Worm (Caenorhabditis elegans) whole organism, L4 larva: Measurements from ENCODE around the gene pqn-42.
A peak's percentile ranks its signal among the peaks of the same experiment; 100 is the strongest.

Experiments used
- R02D3.7 ChIP-seq: fragments of 150-350 bp; sonication (generic microtip); optimal IDR thresholded peaks from 3 replicates; lab custom pipeline; 2014; ENCODE audit warnings: missing biosample characterization, missing genetic modification characterization
- T20F7.1 ChIP-seq: fragments of 200-800 bp; sonication (Bioruptor generic); optimal IDR thresholded peaks from 2 replicates; lab custom pipeline; 2018; ENCODE audit warnings: mild to moderate bottlenecking, missing genetic modification characterization, missing compliant biosample characterization
- Y105C5A.15 ChIP-seq: fragments of 200-800 bp; sonication (Bioruptor generic); IDR thresholded peaks from 2 replicates; pipeline ENCODE4 v1.3.6; 2022; ENCODE audit warnings: missing genetic modification characterization, missing compliant biosample characterization
- Y48G9A.11 ChIP-seq: fragments of 200-800 bp; sonication (Bioruptor generic); IDR thresholded peaks from 2 replicates; pipeline ENCODE4 v1.3.6; 2022; ENCODE audit warnings: missing genetic modification reagents, missing genetic modification characterization, missing compliant biosample characterization
- ZK337.2 ChIP-seq: fragments of 200-800 bp; sonication (Bioruptor generic); IDR thresholded peaks from 2 replicates; pipeline ENCODE4 v1.3.6; 2022; ENCODE audit warnings: missing genetic modification reagents, missing genetic modification characterization, missing compliant biosample characterization
- aly-2 ChIP-seq: sonication (generic microtip); optimal IDR thresholded peaks from 2 replicates; lab custom pipeline; 2018; ENCODE audit warnings: missing biosample characterization, missing genetic modification characterization
- ceh-28 ChIP-seq: fragments of 150-350 bp; optimal IDR thresholded peaks from 2 replicates; lab custom pipeline; 2014; ENCODE audit warnings: missing biosample characterization, missing genetic modification reagents, missing genetic modification characterization
- ceh-44 ChIP-seq: fragments of 200-800 bp; sonication (Bioruptor generic); IDR thresholded peaks from 2 replicates; pipeline ENCODE4 v1.3.6; 2022; ENCODE audit warnings: missing genetic modification reagents, missing genetic modification characterization, missing compliant biosample characterization
- ceh-62 ChIP-seq: sonication (generic microtip); optimal IDR thresholded peaks from 2 replicates; lab custom pipeline; 2017; ENCODE audit warnings: missing biosample characterization, missing genetic modification characterization
- ceh-82 ChIP-seq: sonication (generic microtip); optimal IDR thresholded peaks from 2 replicates; lab custom pipeline; 2017; ENCODE audit warnings: missing biosample characterization, missing genetic modification characterization
- daf-12 ChIP-seq: fragments of 150-350 bp; optimal IDR thresholded peaks from 2 replicates; lab custom pipeline; 2014; ENCODE audit warnings: missing biosample characterization, missing genetic modification reagents, missing genetic modification characterization
- daf-16 ChIP-seq, 3 experiments: sonication (generic microtip); optimal IDR thresholded peaks; 2 replicates each; lab custom pipeline; 2016 to 2017; ENCODE audit warnings: missing genetic modification characterization in 3 of 3, missing genetic modification reagents in 3 of 3, mild to moderate bottlenecking in 2 of 3, missing compliant biosample characterization in 2 of 3, missing biosample characterization in 1 of 3, moderate library complexity in 1 of 3
- daf-19 ChIP-seq: fragments of 200-800 bp; sonication (Bioruptor generic); conservative IDR thresholded peaks from 2 replicates; pipeline ENCODE4 v1.3.6; 2022; ENCODE audit warnings: missing genetic modification characterization, missing compliant biosample characterization
- duxl-1 ChIP-seq: sonication (generic microtip); optimal IDR thresholded peaks from 2 replicates; lab custom pipeline; 2016; ENCODE audit warnings: mild to moderate bottlenecking, missing genetic modification characterization, moderate library complexity, missing compliant biosample characterization; ENCODE audit not compliant: poor library complexity
- fkh-10 ChIP-seq: fragments of 150-350 bp; optimal IDR thresholded peaks from 2 replicates; lab custom pipeline; 2014; ENCODE audit warnings: missing biosample characterization, missing genetic modification reagents, missing genetic modification characterization
- gei-8 ChIP-seq: fragments of 200-800 bp; sonication (Bioruptor generic); optimal IDR thresholded peaks from 2 replicates; lab custom pipeline; 2018; ENCODE audit warnings: mild to moderate bottlenecking, missing genetic modification characterization, missing compliant biosample characterization
- hmg-1.1 ChIP-seq: fragments of 200-800 bp; sonication (Bioruptor generic); IDR thresholded peaks from 2 replicates; pipeline ENCODE4 v1.3.6; 2022; ENCODE audit warnings: missing genetic modification reagents, missing genetic modification characterization, missing compliant biosample characterization
- lim-7 ChIP-seq: fragments of 200-800 bp; sonication (Bioruptor generic); IDR thresholded peaks from 2 replicates; pipeline ENCODE4 v1.3.6; 2022; ENCODE audit warnings: missing genetic modification characterization, missing compliant biosample characterization
- lin-39 ChIP-seq: fragments of 150-350 bp; optimal IDR thresholded peaks from 2 replicates; lab custom pipeline; 2014; ENCODE audit warnings: missing biosample characterization, missing genetic modification reagents, missing genetic modification characterization
- lir-3 ChIP-seq: sonication (generic microtip); optimal IDR thresholded peaks from 2 replicates; lab custom pipeline; 2016; ENCODE audit warnings: mild to moderate bottlenecking, missing genetic modification characterization, missing compliant biosample characterization
- mes-2 ChIP-seq: sonication (generic microtip); optimal IDR thresholded peaks from 2 replicates; lab custom pipeline; 2016; ENCODE audit warnings: missing genotype, mild to moderate bottlenecking, missing genetic modification characterization, missing compliant biosample characterization; ENCODE audit not compliant: poor library complexity, severe bottlenecking
- nhr-102 ChIP-seq: sonication (generic microtip); optimal IDR thresholded peaks from 2 replicates; lab custom pipeline; 2016; ENCODE audit warnings: mild to moderate bottlenecking, missing genetic modification characterization, moderate library complexity, missing compliant biosample characterization
- nhr-237 ChIP-seq: sonication (generic microtip); optimal IDR thresholded peaks from 2 replicates; lab custom pipeline; 2017; ENCODE audit warnings: missing biosample characterization, missing genetic modification characterization
- nhr-25 ChIP-seq: sonication (generic microtip); optimal IDR thresholded peaks from 2 replicates; lab custom pipeline; 2017; ENCODE audit warnings: missing genetic modification characterization, mild to moderate bottlenecking, missing compliant biosample characterization, antibody characterized with exemption, moderate library complexity, borderline replicate concordance; ENCODE audit not compliant: insufficient read depth
- pha-4 ChIP-seq, 2 experiments: fragments of 150-350 bp in 1 of 2; fragments of 200-800 bp in 1 of 2; sonication (Bioruptor generic) in 1 of 2; IDR thresholded peaks in 1 of 2; optimal IDR thresholded peaks in 1 of 2; 2 replicates each; pipeline versions ENCODE4 v1.3.6 to Lab custom; 2014 to 2022; ENCODE audit warnings: missing genetic modification characterization in 2 of 2, missing genetic modification reagents in 2 of 2, missing biosample characterization in 1 of 2, missing compliant biosample characterization in 1 of 2
- php-3 ChIP-seq: fragments of 200-800 bp; sonication (Bioruptor generic); IDR thresholded peaks from 2 replicates; pipeline ENCODE4 v1.3.6; 2022; ENCODE audit warnings: missing genetic modification reagents, missing genetic modification characterization, missing compliant biosample characterization
- rbr-2 ChIP-seq: sonication (generic microtip); optimal IDR thresholded peaks from 2 replicates; lab custom pipeline; 2016; ENCODE audit warnings: missing genotype, missing genetic modification characterization, missing compliant biosample characterization
- set-16 ChIP-seq: fragments of 200-800 bp; sonication (Bioruptor generic); IDR thresholded peaks from 2 replicates; pipeline ENCODE4 v1.3.6; 2022; ENCODE audit warnings: missing genetic modification reagents, missing genetic modification characterization, missing compliant biosample characterization
- snpc-1.2 ChIP-seq: fragments of 200-800 bp; sonication (Bioruptor generic); IDR thresholded peaks from 2 replicates; pipeline ENCODE4 v1.3.6; 2022; ENCODE audit warnings: missing genetic modification reagents, missing genetic modification characterization, missing compliant biosample characterization
- snpc-4 ChIP-seq: fragments of 150-350 bp; optimal IDR thresholded peaks from 2 replicates; lab custom pipeline; 2014; ENCODE audit warnings: missing biosample characterization, missing genetic modification characterization
- spr-1 ChIP-seq: sonication (generic microtip); optimal IDR thresholded peaks from 2 replicates; lab custom pipeline; 2016; ENCODE audit warnings: mild to moderate bottlenecking, missing genetic modification characterization, missing compliant biosample characterization
- tra-1 ChIP-seq: fragments of 200-800 bp; sonication (Bioruptor generic); IDR thresholded peaks from 2 replicates; pipeline ENCODE4 v1.3.6; 2022; ENCODE audit warnings: missing genetic modification reagents, missing genetic modification characterization, missing compliant biosample characterization
- unc-62 ChIP-seq, 3 experiments: fragments of 150-350 bp in 1 of 3; sonication (generic microtip); optimal IDR thresholded peaks in 2 of 3; peaks in 1 of 3; 1 replicate in 1 of 3; 2 replicates in 2 of 3; lab custom pipeline; 2014 to 2017; ENCODE audit warnings: missing biosample characterization in 3 of 3, missing genetic modification characterization in 3 of 3, missing genetic modification reagents in 3 of 3, missing genotype in 1 of 3
- zag-1 ChIP-seq: fragments of 150-350 bp; optimal IDR thresholded peaks from 2 replicates; lab custom pipeline; 2014; ENCODE audit warnings: missing biosample characterization, missing genetic modification characterization
- zfp-2 ChIP-seq: sonication (generic microtip); optimal IDR thresholded peaks from 2 replicates; lab custom pipeline; 2016; ENCODE audit warnings: mild to moderate bottlenecking, missing genetic modification characterization, missing compliant biosample characterization
- zfp-3 ChIP-seq: fragments of 200-800 bp; sonication (Bioruptor generic); conservative IDR thresholded peaks from 2 replicates; pipeline ENCODE4 v1.3.6; 2022; ENCODE audit warnings: missing genetic modification reagents, missing genetic modification characterization, missing compliant biosample characterization
- zip-11 ChIP-seq: fragments of 200-800 bp; sonication (Bioruptor generic); IDR thresholded peaks from 2 replicates; pipeline ENCODE4 v1.3.6; 2022; ENCODE audit warnings: missing genetic modification characterization, missing compliant biosample characterization
- zip-2 ChIP-seq: fragments of 150-350 bp; optimal IDR thresholded peaks from 2 replicates; lab custom pipeline; 2014; ENCODE audit warnings: missing biosample characterization, missing genetic modification characterization

Gene pqn-42

DNA sequence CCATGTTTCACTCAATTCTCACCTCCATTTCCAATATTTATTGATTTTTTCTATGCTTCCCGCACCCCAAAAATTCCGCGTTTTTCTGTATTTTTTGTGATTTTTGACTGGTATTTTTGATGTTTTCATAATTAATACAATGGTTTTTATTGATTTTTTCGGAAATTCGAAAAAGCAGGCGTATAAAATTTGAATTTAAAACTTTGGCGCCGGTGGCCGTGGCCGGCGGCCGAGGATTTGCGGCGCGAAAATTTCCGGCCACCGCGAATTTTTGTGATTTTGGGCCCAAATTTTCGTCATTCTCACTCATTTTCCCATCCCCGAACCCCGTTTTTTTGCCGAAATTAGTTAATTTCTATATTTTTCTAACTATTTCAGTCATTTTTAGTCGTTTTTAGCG lies 7.8 kb downstream of the pqn-42 start (continued):
- no peak for TF ChIP-seq T20F7.1 (GFP tag; lab: Kevin White, UChicago)
- no peak for TF ChIP-seq nhr-237
- TF ChIP-seq gei-8 = no peak
- peak; percentile 51; the same call in 1 of the 2 replicates for TF ChIP-seq pha-4 (GFP tag; IDR thresholded peaks at IDR 0.05; lab: Robert Waterston, UW)
- TF ChIP-seq pha-4 (tag; optimal IDR thresholded peaks at IDR 0.05; lab: Kevin White, UChicago) = no peak
- no peak for TF ChIP-seq zip-11 (GFP tag; lab: Robert Waterston, UW)
- peak; percentile 82 for TF ChIP-seq Y48G9A.11 (GFP tag; lab: Robert Waterston, UW)
- TF ChIP-seq zfp-2 = no peak
- no peak for TF ChIP-seq duxl-1 (tag; lab: Kevin White, UChicago)
- TF ChIP-seq zfp-3 (GFP tag; lab: Robert Waterston, UW) = peak; percentile 48; the same call in 1 of the 2 replicates
- no peak for TF ChIP-seq spr-1 (tag; lab: Kevin White, UChicago)
- no peak for TF ChIP-seq aly-2 (tag; lab: Kevin White, UChicago)
- TF ChIP-seq nhr-102 (tag; lab: Kevin White, UChicago) = peak; percentile 22
- TF ChIP-seq rbr-2 (tag; lab: Kevin White, UChicago) = no peak
- no peak for TF ChIP-seq R02D3.7 (tag; lab: Kevin White, UChicago)
- 0 out of 2 replicates have a peak, but pooled peaks have one; percentile 11 for TF ChIP-seq snpc-1.2 (GFP tag; lab: Robert Waterston, UW)
- TF ChIP-seq lin-39 (tag; lab: Kevin White, UChicago) = no peak
- TF ChIP-seq zag-1 (tag; lab: Kevin White, UChicago) = no peak
- peak; percentile 96 for TF ChIP-seq ZK337.2 (GFP tag; lab: Robert Waterston, UW)
- no peak for TF ChIP-seq unc-62 (GFP tag; optimal IDR thresholded peaks at IDR 0.05 in 1 of 2; lab: Kevin White, UChicago)
- TF ChIP-seq unc-62 (tag; optimal IDR thresholded peaks at IDR 0.05; lab: Kevin White, UChicago) = no peak

- TF ChIP-seq unc-62 (GFP tag; optimal IDR thresholded peaks at IDR 0.05 in 1 of 2; lab: Kevin White, UChicago) = peak in 1 of 2 experiments; percentile 91
- no peak for TF ChIP-seq unc-62 (tag; optimal IDR thresholded peaks at IDR 0.05; lab: Kevin White, UChicago)
- no peak for TF ChIP-seq lir-3 (tag; lab: Kevin White, UChicago)
- TF ChIP-seq php-3 = no peak
- no peak for TF ChIP-seq ceh-28 (tag; lab: Kevin White, UChicago)
- no peak for TF ChIP-seq hmg-1.1 (GFP tag; lab: Robert Waterston, UW)
Observed at ce11 chrII:2446727-2447126, 12.1 kb downstream of the pqn-42 start.

- no peak for TF ChIP-seq snpc-4 (tag; lab: Kevin White, UChicago)
- TF ChIP-seq ceh-44 (GFP tag; lab: Robert Waterston, UW) = no peak
- no peak for TF ChIP-seq daf-19 (GFP tag; lab: Robert Waterston, UW)
- no peak for TF ChIP-seq ZK337.2 (GFP tag; lab: Robert Waterston, UW)
- no peak for TF ChIP-seq rbr-2 (tag; lab: Kevin White, UChicago)
- TF ChIP-seq set-16 = peak; percentile 54; the same call in 1 of the 2 replicates
Observed at ce11 chrII:2445164-2445563, 13.6 kb downstream of the pqn-42 start.

- TF ChIP-seq fkh-10 (GFP tag; lab: Kevin White, UChicago) = no peak
- TF ChIP-seq ceh-82 (tag; lab: Kevin White, UChicago) = no peak
- no peak for TF ChIP-seq zip-2 (tag; lab: Kevin White, UChicago)
- no peak for TF ChIP-seq zip-11 (GFP tag; lab: Robert Waterston, UW)
- no peak for TF ChIP-seq daf-12 (tag; lab: Kevin White, UChicago)
- TF ChIP-seq mes-2 (tag; lab: Kevin White, UChicago) = no peak
- no peak for TF ChIP-seq set-16
- TF ChIP-seq ceh-62 = no peak
- TF ChIP-seq zag-1 (tag; lab: Kevin White, UChicago) = no peak
- TF ChIP-seq daf-16 (GFP tag; optimal IDR thresholded peaks at IDR 0.05; lab: Kevin White, UChicago) = no peak
- no peak for TF ChIP-seq daf-16 (tag; optimal IDR thresholded peaks at IDR 0.05; lab: Kevin White, UChicago)
- no peak for TF ChIP-seq lim-7 (GFP tag; lab: Robert Waterston, UW)
- no peak for TF ChIP-seq nhr-25 (tag; lab: Kevin White, UChicago)
- TF ChIP-seq Y105C5A.15 (GFP tag; lab: Robert Waterston, UW) = no peak
- TF ChIP-seq tra-1 (GFP tag; lab: Robert Waterston, UW) = no peak
- TF ChIP-seq spr-1 (tag; lab: Kevin White, UChicago) = no peak
- no peak for TF ChIP-seq snpc-1.2 (GFP tag; lab: Robert Waterston, UW)
- TF ChIP-seq, all 104 proteins: peak for 0
Observed at ce11 chrII:2442979-2443378, 15.8 kb downstream of the pqn-42 start, which contains the start of gene vab-19. vab-19 (plus strand) TSS chrII:2443279.
